Worm (Caenorhabditis elegans) whole organism, late embryonic: ENCODE results near the gene K10H10.12.

Source experiments
- ama-1 ChIP-seq: fragments of 150-350 bp; optimal IDR thresholded peaks from 2 replicates; lab custom pipeline; 2014
- ceh-34 ChIP-seq: sonication (generic microtip); optimal IDR thresholded peaks from 2 replicates; lab custom pipeline; 2016; ENCODE audit warnings: mild to moderate bottlenecking, missing genetic modification characterization, missing compliant biosample characterization
- ceh-6 ChIP-seq: fragments of 200-800 bp; sonication (Bioruptor generic); optimal IDR thresholded peaks from 2 replicates; lab custom pipeline; 2018; ENCODE audit warnings: mild to moderate bottlenecking, missing genetic modification characterization, missing compliant biosample characterization
- ceh-9 ChIP-seq: sonication (generic microtip); optimal IDR thresholded peaks from 2 replicates; lab custom pipeline; 2016; ENCODE audit warnings: mild to moderate bottlenecking, missing genetic modification characterization, inconsistent platforms, missing compliant biosample characterization
- dve-1 ChIP-seq: sonication (generic microtip); optimal IDR thresholded peaks from 2 replicates; lab custom pipeline; 2017; ENCODE audit warnings: antibody characterized with exemption, mild to moderate bottlenecking, missing genetic modification characterization, missing compliant biosample characterization
- lin-11 ChIP-seq: fragments of 200-800 bp; sonication (Bioruptor generic); optimal IDR thresholded peaks from 2 replicates; lab custom pipeline; 2018; ENCODE audit warnings: mild to moderate bottlenecking, missing genetic modification characterization, missing compliant biosample characterization
- mec-3 ChIP-seq: sonication (generic microtip); optimal IDR thresholded peaks from 2 replicates; lab custom pipeline; 2016; ENCODE audit warnings: borderline replicate concordance, missing genetic modification characterization, missing compliant biosample characterization
- pax-1 ChIP-seq: fragments of 150-350 bp; optimal IDR thresholded peaks from 2 replicates; lab custom pipeline; 2014; ENCODE audit warnings: missing biosample characterization, missing genetic modification characterization
- unc-55 ChIP-seq: sonication (generic microtip); optimal IDR thresholded peaks from 2 replicates; lab custom pipeline; 2017; ENCODE audit warnings: missing biosample characterization, missing genetic modification reagents, missing genetic modification characterization
- unc-86 ChIP-seq: sonication (generic microtip); optimal IDR thresholded peaks from 2 replicates; lab custom pipeline; 2016; ENCODE audit warnings: missing genetic modification characterization, missing compliant biosample characterization

- TF ChIP-seq lin-11 (tag; lab: Kevin White, UChicago) (no peak), ama-1 (lab: Kevin White, UChicago) (no peak), mec-3 (tag; lab: Kevin White, UChicago) (no peak), ceh-6 (GFP tag; lab: Kevin White, UChicago) (no peak), ceh-34 (tag; lab: Kevin White, UChicago) (no peak), unc-86 (no peak), ceh-9 (tag; lab: Kevin White, UChicago) (no peak), pax-1 (tag; lab: Kevin White, UChicago) (no peak), unc-55 (GFP tag; lab: Kevin White, UChicago) (no peak), dve-1 (tag; lab: Kevin White, UChicago) (no peak)
These were observed 21.0 kb upstream of the K10H10.12 start for ce11 chrII:14527104-14527503.
